Fruit fly (Drosophila melanogaster) whole organism, wandering third instar larva: Measurements from ENCODE around the gene CG9263.
A peak's percentile ranks its signal among the peaks of the same experiment; 100 is the strongest.

Experiments used
- Abd-B ChIP-seq: fragments of >200 bp; optimal IDR thresholded peaks from 2 replicates; lab custom pipeline; 2017; ENCODE audit warnings: missing biosample characterization, missing genetic modification characterization
- CG32264 ChIP-seq: fragments of 200-800 bp; sonication (Bioruptor generic); optimal IDR thresholded peaks from 2 replicates; lab custom pipeline; 2016; ENCODE audit warnings: missing biosample characterization, missing genetic modification characterization
- CG9705 ChIP-seq: fragments of 200-800 bp; sonication (Bioruptor generic); optimal IDR thresholded peaks from 2 replicates; lab custom pipeline; 2018; ENCODE audit warnings: missing biosample characterization, mild to moderate bottlenecking, missing genetic modification characterization
- CrebA ChIP-seq: fragments of 200-800 bp; sonication (Bioruptor generic); optimal IDR thresholded peaks from 2 replicates; lab custom pipeline; 2016; ENCODE audit warnings: missing biosample characterization, mild to moderate bottlenecking, missing genetic modification characterization, borderline replicate concordance
- Dfd ChIP-seq: fragments of >200 bp; optimal IDR thresholded peaks from 2 replicates; lab custom pipeline; 2017; ENCODE audit warnings: missing biosample characterization, missing genetic modification characterization
- Dif ChIP-seq: fragments of 200-275, 200-300 bp; sonication (Bioruptor generic); optimal IDR thresholded peaks from 2 replicates; lab custom pipeline; 2018; ENCODE audit warnings: missing biosample characterization, missing genetic modification characterization; ENCODE audit not compliant: partially characterized antibody
- GATAd ChIP-seq: sonication (Bioruptor generic); optimal IDR thresholded peaks from 2 replicates; lab custom pipeline; 2016; ENCODE audit warnings: missing biosample characterization, missing genetic modification characterization
- HLH106 ChIP-seq: fragments of 200-800 bp; optimal IDR thresholded peaks from 3 replicates; lab custom pipeline; 2019; ENCODE audit warnings: missing biosample characterization, mild to moderate bottlenecking, missing genetic modification characterization, moderate library complexity
- Hnf4 ChIP-seq: fragments of 200-800 bp; sonication (Bioruptor generic); optimal IDR thresholded peaks from 2 replicates; lab custom pipeline; 2016; ENCODE audit warnings: missing biosample characterization, mild to moderate bottlenecking, missing genetic modification characterization
- Hr78 ChIP-seq: fragments of >200 bp; optimal IDR thresholded peaks from 2 replicates; lab custom pipeline; 2017; ENCODE audit warnings: missing biosample characterization, missing genetic modification characterization
- Hr83 ChIP-seq: fragments of 200-300 bp; sonication (Bioruptor generic); optimal IDR thresholded peaks from 2 replicates; lab custom pipeline; 2016; ENCODE audit warnings: missing biosample characterization, mild to moderate bottlenecking, missing genetic modification characterization, moderate library complexity; ENCODE audit not compliant: poor library complexity, severe bottlenecking
- Jra ChIP-seq: sonication (Bioruptor generic); optimal IDR thresholded peaks from 2 replicates; lab custom pipeline; 2016; ENCODE audit warnings: missing biosample characterization, missing genetic modification characterization
- Mio ChIP-seq: sonication (Bioruptor generic); optimal IDR thresholded peaks from 2 replicates; lab custom pipeline; 2016; ENCODE audit warnings: missing biosample characterization, missing genetic modification characterization
- Myc ChIP-seq: fragments of >200 bp; optimal IDR thresholded peaks from 2 replicates; lab custom pipeline; 2017
- N ChIP-seq: fragments of >200 bp; optimal IDR thresholded peaks from 2 replicates; lab custom pipeline; 2018; ENCODE audit warnings: missing biosample characterization, missing external identifiers, missing genetic modification characterization
- OdsH ChIP-seq: fragments of 200-800 bp; sonication (Bioruptor generic); optimal IDR thresholded peaks from 2 replicates; lab custom pipeline; 2016; ENCODE audit warnings: missing biosample characterization, mild to moderate bottlenecking, missing genetic modification characterization
- Rel ChIP-seq, 2 experiments: fragments of 200-800 bp; sonication (Bioruptor generic) in 1 of 2; optimal IDR thresholded peaks; 2 replicates in 1 of 2; 3 replicates in 1 of 2; lab custom pipeline; 2016 to 2019; ENCODE audit warnings: mild to moderate bottlenecking in 2 of 2, missing biosample characterization in 2 of 2, missing genetic modification characterization in 2 of 2, moderate library complexity in 1 of 2
- Sp1 ChIP-seq: fragments of 200-800 bp; sonication (Bioruptor generic); optimal IDR thresholded peaks from 3 replicates; lab custom pipeline; 2019; ENCODE audit warnings: missing biosample characterization, mild to moderate bottlenecking, missing genetic modification characterization, moderate library complexity
- Vsx2 ChIP-seq: fragments of 200-300, 225-300 bp; sonication (Bioruptor generic); optimal IDR thresholded peaks from 2 replicates; lab custom pipeline; 2018; ENCODE audit warnings: missing biosample characterization, missing genetic modification characterization; ENCODE audit not compliant: partially characterized antibody
- br ChIP-seq: fragments of 200-800 bp; sonication (Bioruptor generic); optimal IDR thresholded peaks from 2 replicates; lab custom pipeline; 2016; ENCODE audit warnings: missing biosample characterization, missing genetic modification characterization
- brk ChIP-seq: fragments of 200-800 bp; sonication (Bioruptor generic); optimal IDR thresholded peaks from 2 replicates; lab custom pipeline; 2016; ENCODE audit warnings: missing biosample characterization, mild to moderate bottlenecking, missing genetic modification characterization
- dl ChIP-seq, 2 experiments: fragments of 175-275, 200-275 bp in 1 of 2; fragments of 200-275 bp in 1 of 2; sonication (Bioruptor generic); optimal IDR thresholded peaks; lab custom pipeline; 2018; ENCODE audit warnings: mild to moderate bottlenecking in 2 of 2, missing biosample characterization in 2 of 2, missing genetic modification characterization in 2 of 2, moderate library complexity in 2 of 2; ENCODE audit not compliant: partially characterized antibody in 2 of 2, insufficient read depth in 1 of 2
- dmrt93B ChIP-seq: fragments of 200-800 bp; sonication (Bioruptor generic); optimal IDR thresholded peaks from 2 replicates; lab custom pipeline; 2018; ENCODE audit warnings: missing biosample characterization, mild to moderate bottlenecking, missing genetic modification characterization
- dsf ChIP-seq: sonication (Bioruptor generic); optimal IDR thresholded peaks from 2 replicates; lab custom pipeline; 2016; ENCODE audit warnings: missing biosample characterization, missing genetic modification characterization, borderline replicate concordance
- ey ChIP-seq: fragments of 200-800 bp; sonication (Bioruptor generic); optimal IDR thresholded peaks from 2 replicates; lab custom pipeline; 2016; ENCODE audit warnings: missing biosample characterization, missing genetic modification characterization
- foxo ChIP-seq, 2 experiments: fragments of 200-800 bp; sonication (Bioruptor generic); optimal IDR thresholded peaks; 2 replicates in 1 of 2; 3 replicates in 1 of 2; lab custom pipeline; 2016 to 2017; ENCODE audit warnings: missing biosample characterization in 2 of 2, missing genetic modification characterization in 2 of 2
- fru ChIP-seq: fragments of 200-800 bp; sonication (Bioruptor generic); optimal IDR thresholded peaks from 3 replicates; lab custom pipeline; 2016; ENCODE audit warnings: missing biosample characterization, mild to moderate bottlenecking, missing genetic modification characterization
- h ChIP-seq: fragments of 200-800 bp; sonication (Bioruptor generic); optimal IDR thresholded peaks from 3 replicates; lab custom pipeline; 2016; ENCODE audit warnings: missing biosample characterization, mild to moderate bottlenecking, missing genetic modification characterization
- jim ChIP-seq: fragments of 175-275, 200-325 bp; sonication (Bioruptor generic); optimal IDR thresholded peaks from 2 replicates; lab custom pipeline; 2016; ENCODE audit warnings: missing biosample characterization, mild to moderate bottlenecking, missing genetic modification characterization
- lola ChIP-seq: fragments of >200 bp; optimal IDR thresholded peaks from 2 replicates; lab custom pipeline; 2017; ENCODE audit warnings: missing biosample characterization, missing genetic modification characterization
- pan ChIP-seq: fragments of >200 bp; optimal IDR thresholded peaks from 2 replicates; lab custom pipeline; 2017
- psq ChIP-seq: fragments of 200-800 bp; sonication (Bioruptor generic); optimal IDR thresholded peaks from 3 replicates; lab custom pipeline; 2017; ENCODE audit warnings: missing biosample characterization, mild to moderate bottlenecking, missing genetic modification characterization, moderate library complexity
- rgr ChIP-seq: fragments of 200-800 bp; sonication (Bioruptor generic); optimal IDR thresholded peaks from 3 replicates; lab custom pipeline; 2016; ENCODE audit warnings: missing biosample characterization, mild to moderate bottlenecking, missing genetic modification characterization
- sage ChIP-seq: fragments of 200-800 bp; sonication (Bioruptor generic); optimal IDR thresholded peaks from 2 replicates; lab custom pipeline; 2016; ENCODE audit warnings: missing biosample characterization, mild to moderate bottlenecking, missing genetic modification characterization
- sv ChIP-seq: fragments of 200-800 bp; sonication (Bioruptor generic); optimal IDR thresholded peaks from 3 replicates; lab custom pipeline; 2016; ENCODE audit warnings: missing biosample characterization, missing genetic modification characterization
- tai ChIP-seq: sonication (Bioruptor generic); optimal IDR thresholded peaks from 2 replicates; lab custom pipeline; 2016; ENCODE audit warnings: missing biosample characterization, missing genetic modification characterization
- usp ChIP-seq: fragments of >200 bp; optimal IDR thresholded peaks from 2 replicates; lab custom pipeline; 2017; ENCODE audit warnings: missing biosample characterization, missing genetic modification characterization
- woc ChIP-seq: sonication (Bioruptor generic); optimal IDR thresholded peaks from 2 replicates; lab custom pipeline; 2016; ENCODE audit warnings: missing biosample characterization, mild to moderate bottlenecking, missing genetic modification characterization

Gene CG9263

DNA sequence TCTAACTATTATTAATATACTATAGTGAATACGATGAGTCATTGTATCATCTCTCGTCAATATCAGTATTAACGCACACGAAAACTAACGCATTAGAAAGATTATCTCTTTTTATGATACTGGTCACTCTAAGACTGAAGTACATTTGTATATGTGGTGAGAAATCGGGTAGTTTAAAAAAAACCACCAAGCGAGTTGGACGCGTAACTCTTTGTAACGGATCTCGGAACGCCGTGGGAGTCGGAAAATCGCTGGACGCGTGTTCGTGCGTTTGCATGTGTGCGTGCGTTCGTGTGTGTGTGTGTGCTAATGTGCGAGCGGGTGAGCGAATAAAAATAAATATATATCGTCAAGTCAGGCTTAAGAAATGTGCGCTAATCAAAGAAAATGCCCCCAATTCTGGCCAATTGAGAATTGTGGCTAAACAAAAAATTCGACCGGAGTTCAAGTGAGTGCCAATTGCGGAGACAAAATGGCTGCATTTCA, 7.6 kb upstream of the CG9263 start, which contains the start of gene kuz (continued):
- peak; percentile 24 for TF ChIP-seq sage
- TF ChIP-seq Hr83 (GFP tag; lab: Kevin White, UChicago): peak; percentile 83
- peak in 1 of 2 experiments; percentile 55 for TF ChIP-seq dl (GFP tag; optimal IDR thresholded peaks at IDR 0.05; lab: Kevin White, UChicago; ENCODE audit: insufficient read depth in 1 of 2, partially characterized antibody in 2 of 2)
- no peak for TF ChIP-seq CG9705 (GFP tag; lab: Kevin White, UChicago)
- peak; percentile 72 for TF ChIP-seq Dfd
- no peak for TF ChIP-seq psq
- peak; percentile 44 for TF ChIP-seq HLH106 (tag; lab: Kevin White, UChicago)
- peak; percentile 30 for TF ChIP-seq fru (GFP tag; lab: Kevin White, UChicago)
- peak; percentile 50 for TF ChIP-seq Sp1 (GFP tag; lab: Kevin White, UChicago)
- peak in 1 of 2 experiments; percentile 19 for TF ChIP-seq foxo (GFP tag; optimal IDR thresholded peaks at IDR 0.05; lab: Kevin White, UChicago)
- no peak for TF ChIP-seq jim
- no peak for TF ChIP-seq usp
- no peak for TF ChIP-seq rgr
- TF ChIP-seq Vsx2: peak; percentile 86

DNA sequence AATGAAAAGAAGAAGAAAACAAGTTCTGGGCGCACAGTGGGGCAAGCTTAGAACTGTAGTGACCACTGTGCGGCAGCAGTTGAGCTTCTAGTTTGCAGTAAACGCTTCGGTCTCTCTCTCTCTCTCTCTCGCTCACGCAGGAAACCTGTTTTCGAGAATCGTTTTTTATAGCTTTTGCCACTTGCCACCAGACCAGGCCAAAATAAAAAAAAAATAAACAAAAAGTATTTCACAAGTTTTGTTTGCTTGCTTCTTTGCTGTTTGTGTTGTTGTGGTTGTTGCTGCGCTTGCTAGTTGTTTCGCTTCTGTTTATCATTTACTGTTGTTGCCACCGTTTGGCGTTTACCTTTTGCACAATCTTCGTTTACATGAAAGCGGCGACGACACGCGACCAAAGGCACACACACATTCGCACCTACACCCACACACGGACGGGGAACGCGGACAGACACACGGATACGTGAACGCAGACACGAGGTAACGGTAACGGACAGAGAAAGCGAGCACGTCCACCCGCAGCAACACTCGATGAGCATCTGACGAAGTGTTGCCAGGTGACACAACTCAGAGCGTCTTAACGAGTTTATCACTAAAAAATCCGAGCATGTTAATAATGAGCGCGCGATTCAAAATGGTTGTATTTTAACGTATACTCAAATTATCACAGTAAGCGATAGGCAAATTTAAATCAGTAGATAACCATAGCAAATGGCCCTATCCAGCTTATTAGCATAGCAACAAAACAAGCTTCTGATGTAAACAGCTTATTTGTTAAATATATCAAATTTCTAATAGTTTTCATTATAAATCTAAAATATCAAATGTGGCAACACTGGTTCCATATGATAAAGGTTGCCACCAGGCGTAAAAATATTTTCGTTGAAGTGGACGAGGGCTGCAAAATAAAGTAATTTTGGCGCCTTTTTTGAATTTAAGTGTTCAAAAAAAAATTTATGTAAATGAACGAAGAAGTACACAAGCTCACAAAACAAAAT, 6.7 kb upstream of the CG9263 start, which contains the start of gene B4:
Gene B4 (minus strand): TSS at position 543 of the 995 bp plus-strand sequence.
- TF ChIP-seq Vsx2: peak; percentile 61
- TF ChIP-seq CG32264 (GFP tag; lab: Kevin White, UChicago): no peak
- TF ChIP-seq Dfd: no peak
- TF ChIP-seq Jra (GFP tag; lab: Kevin White, UChicago): peak; percentile 70
- TF ChIP-seq CG9705 (GFP tag; lab: Kevin White, UChicago): no peak
- no peak for TF ChIP-seq HLH106 (tag; lab: Kevin White, UChicago)
- peak in 1 of 2 experiments; percentile 1 for TF ChIP-seq foxo (GFP tag; optimal IDR thresholded peaks at IDR 0.05; lab: Kevin White, UChicago)
- peak; percentile 56 for TF ChIP-seq rgr
- no peak for TF ChIP-seq GATAd (GFP tag; lab: Kevin White, UChicago)
- no peak for TF ChIP-seq dsf (GFP tag; lab: Kevin White, UChicago)
- no peak for TF ChIP-seq CrebA
- no peak for TF ChIP-seq dmrt93B
- no peak for TF ChIP-seq sage
- no peak for TF ChIP-seq N (GFP tag; lab: Kevin White, UChicago)
- no peak for TF ChIP-seq usp
- TF ChIP-seq Hr78: no peak
- TF ChIP-seq pan (lab: Kevin White, UChicago): no peak
- no peak for TF ChIP-seq woc (GFP tag; lab: Kevin White, UChicago)
- no peak for TF ChIP-seq fru (GFP tag; lab: Kevin White, UChicago)
- TF ChIP-seq dl (GFP tag; optimal IDR thresholded peaks at IDR 0.05; lab: Kevin White, UChicago; ENCODE audit: insufficient read depth in 1 of 2, partially characterized antibody in 2 of 2): peak; percentile 32 to 36
- TF ChIP-seq Hnf4: peak; percentile 42
- peak; percentile 7 for TF ChIP-seq ey (GFP tag; lab: Kevin White, UChicago)
- TF ChIP-seq jim: peak; percentile 72
- no peak for TF ChIP-seq brk (GFP tag; lab: Kevin White, UChicago)
- peak; percentile 30 for TF ChIP-seq Sp1 (GFP tag; lab: Kevin White, UChicago)
- TF ChIP-seq Rel (GFP tag; optimal IDR thresholded peaks at IDR 0.05; lab: Kevin White, UChicago): no peak
- TF ChIP-seq Rel (tag; optimal IDR thresholded peaks at IDR 0.05; lab: Kevin White, UChicago): peak; percentile 20
- no peak for TF ChIP-seq Myc (lab: Kevin White, UChicago)
- TF ChIP-seq br (GFP tag; lab: Kevin White, UChicago): peak; percentile 20
- no peak for TF ChIP-seq Mio
- TF ChIP-seq tai (GFP tag; lab: Kevin White, UChicago): peak; percentile 46
- TF ChIP-seq psq: peak; percentile 54
- no peak for TF ChIP-seq Abd-B (GFP tag; lab: Kevin White, UChicago)
- peak; percentile 81 for TF ChIP-seq Dif
- peak; percentile 16 for TF ChIP-seq sv (GFP tag; lab: Kevin White, UChicago)
- peak; percentile 87 for TF ChIP-seq Hr83 (GFP tag; lab: Kevin White, UChicago)
- TF ChIP-seq h (GFP tag; lab: Kevin White, UChicago): peak; percentile 93
- no peak for TF ChIP-seq lola (GFP tag; lab: Kevin White, UChicago)
- TF ChIP-seq OdsH (GFP tag; lab: Kevin White, UChicago): no peak
